Worm (Caenorhabditis elegans): ENCODE data around the gene gtf-2H1.

ce11 chrIV:189087-189486 lies 42.5 kb downstream of the gtf-2H1 start:
- TF ChIP-seq pha-4 (tag; optimal IDR thresholded peaks at IDR 0.05) (no peak), nfya-1 (tag; optimal IDR thresholded peaks at IDR 0.05) (no peak)

Data from whole organism, late embryonic.